Fruit fly (Drosophila melanogaster) whole organism: ENCODE measurements around the gene Mco4.
"Not testable (repeated sequence)": the region's sequence is repeated elsewhere in the genome, so short reads cannot be mapped to it uniquely, and the experiment has no call there.

Experiments used
- CG8478 ChIP-seq: fragments of >200 bp; optimal IDR thresholded peaks from 2 replicates; lab custom pipeline; 2018; ENCODE audit warnings: inconsistent platforms
- Dll ChIP-seq: fragments of >200 bp; optimal IDR thresholded peaks from 2 replicates; lab custom pipeline; 2017
- EcR ChIP-seq, 2 experiments: fragments of >200 bp; optimal IDR thresholded peaks; 2 replicates each; lab custom pipeline; 2017; ENCODE audit warnings: missing biosample characterization in 2 of 2, missing genetic modification characterization in 2 of 2, missing genetic modification reagents in 2 of 2
- pan ChIP-seq: fragments of >200 bp; optimal IDR thresholded peaks from 2 replicates; lab custom pipeline; 2017
- psq ChIP-seq: fragments of >200 bp; optimal IDR thresholded peaks from 2 replicates; lab custom pipeline; 2017
- usp ChIP-seq: fragments of >200 bp; optimal IDR thresholded peaks from 2 replicates; lab custom pipeline; 2017; ENCODE audit warnings: missing biosample characterization, missing genetic modification characterization, mixed read lengths

Mco4 gene

dm6 chrX:17856029-17856428 lies at the start of gene Mco4:
TSS of gene Mco4 (minus strand) at chrX:17856129.
- TF ChIP-seq CG8478 (lab: Kevin White, UChicago) (no peak), pan (no peak), Dll (lab: Kevin White, UChicago) (no peak), EcR (GFP tag; optimal IDR thresholded peaks at IDR 0.05; lab: Kevin White, UChicago) (no peak), usp (no peak), psq (lab: Kevin White, UChicago) (no peak)

DNA sequence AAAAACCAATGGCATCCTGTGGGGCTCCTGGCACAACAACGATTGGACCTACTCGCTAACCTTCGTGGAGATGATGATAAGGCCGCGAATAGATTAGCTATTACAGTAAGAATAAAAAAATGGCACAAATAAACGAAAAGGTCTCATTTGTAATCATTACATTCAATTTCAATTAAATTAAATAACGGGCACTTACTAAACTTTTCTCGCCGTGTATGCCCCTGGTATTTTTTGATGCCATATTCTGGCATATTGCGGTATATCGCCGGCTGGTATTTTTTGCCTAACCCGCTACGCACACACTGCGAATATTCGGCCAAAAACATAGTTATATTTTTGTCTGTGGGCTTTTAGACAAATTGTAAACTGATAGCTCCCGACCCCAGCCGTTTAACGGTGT lies 43.5 kb upstream of the Mco4 start, which contains the start of gene Gss2:
Gss2 (plus strand) TSS at position 301 of the 400 bp plus-strand sequence.
- TF ChIP-seq CG8478, psq, Dll (lab: Kevin White, UChicago): not testable (repeated sequence)

DNA sequence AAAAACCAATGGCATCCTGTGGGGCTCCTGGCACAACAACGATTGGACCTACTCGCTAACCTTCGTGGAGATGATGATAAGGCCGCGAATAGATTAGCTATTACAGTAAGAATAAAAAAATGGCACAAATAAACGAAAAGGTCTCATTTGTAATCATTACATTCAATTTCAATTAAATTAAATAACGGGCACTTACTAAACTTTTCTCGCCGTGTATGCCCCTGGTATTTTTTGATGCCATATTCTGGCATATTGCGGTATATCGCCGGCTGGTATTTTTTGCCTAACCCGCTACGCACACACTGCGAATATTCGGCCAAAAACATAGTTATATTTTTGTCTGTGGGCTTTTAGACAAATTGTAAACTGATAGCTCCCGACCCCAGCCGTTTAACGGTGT lies 33.3 kb upstream of the Mco4 start, which contains the start of gene Gss1:
Gss1 (plus strand) TSS at position 301 of the 400 bp plus-strand sequence.
- TF ChIP-seq EcR (GFP tag; optimal IDR thresholded peaks at IDR 0.05; lab: Kevin White, UChicago); pan; usp: not testable (repeated sequence)

dm6 chrX:17887877-17888276 lies 31.9 kb upstream of the Mco4 start, which contains the start of gene CG6788:
TSS of gene CG6788 (plus strand) at chrX:17888177.
- TF ChIP-seq EcR (GFP tag; optimal IDR thresholded peaks at IDR 0.05; lab: Kevin White, UChicago): no peak
- no peak for TF ChIP-seq CG8478 (lab: Kevin White, UChicago)
- no peak for TF ChIP-seq usp
- no peak for TF ChIP-seq Dll (lab: Kevin White, UChicago)
- TF ChIP-seq psq (lab: Kevin White, UChicago): no peak
- no peak for TF ChIP-seq pan

DNA sequence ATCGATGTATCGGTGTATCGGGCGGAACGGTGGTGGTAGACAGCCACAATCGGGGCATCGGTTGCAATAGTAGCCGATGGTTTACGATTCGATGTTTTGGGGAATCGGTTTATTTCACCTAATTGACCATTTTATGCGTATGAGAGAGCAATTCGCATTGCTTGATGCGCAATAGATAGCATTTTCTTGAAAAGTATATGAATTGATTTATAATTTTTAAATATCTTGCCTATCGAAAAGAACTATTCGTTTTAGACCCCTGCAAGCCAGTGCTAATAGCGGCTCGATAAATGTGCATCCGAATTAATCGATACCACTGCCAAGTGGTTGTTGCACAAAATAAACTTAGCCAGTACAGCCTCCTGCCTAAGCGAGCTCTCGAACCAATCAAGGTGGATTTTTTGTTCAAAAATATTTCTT lies 31.3 kb upstream of the Mco4 start, which contains the start of gene mnb:
mnb (minus strand) TSS at position 15 of the 420 bp plus-strand sequence.
- no peak for TF ChIP-seq pan

DNA sequence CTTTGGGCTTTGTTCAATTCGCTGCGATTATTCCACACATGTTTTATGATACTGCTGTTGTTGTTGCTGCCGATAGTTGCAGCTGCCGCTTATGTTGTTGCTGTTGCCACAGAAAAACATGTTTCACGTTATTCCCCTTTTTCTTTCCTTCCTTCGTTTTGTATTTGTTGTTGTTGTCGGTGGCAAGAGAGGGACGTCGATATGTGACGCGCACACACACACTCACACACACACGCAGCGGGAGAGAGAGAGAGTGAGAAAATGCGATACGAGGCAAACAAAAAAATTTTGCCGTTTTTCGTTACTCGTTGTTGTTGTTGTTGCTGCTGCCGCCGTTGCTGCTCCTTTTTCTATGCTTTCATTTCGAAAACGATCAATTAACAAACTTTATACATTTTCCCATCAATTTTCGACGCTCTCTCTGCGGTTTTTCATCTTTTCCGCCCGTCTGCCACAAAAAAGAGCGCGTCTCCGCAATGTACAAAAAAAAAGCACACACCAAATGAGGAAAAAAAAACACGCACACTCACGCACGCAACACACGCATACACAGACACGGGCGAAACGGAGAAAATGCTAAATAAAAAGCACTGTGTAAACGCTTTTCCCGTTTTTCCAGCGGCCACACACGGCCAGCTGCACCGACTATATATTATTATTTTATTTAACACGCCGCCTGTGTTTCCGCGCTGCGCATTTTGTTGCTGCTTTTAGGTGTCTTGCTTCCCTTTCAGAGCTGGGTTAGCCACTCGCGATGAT lies 30.7 kb upstream of the Mco4 start:
- TF ChIP-seq CG8478 (lab: Kevin White, UChicago) (no peak), usp (no peak), Dll (lab: Kevin White, UChicago) (peak; percentile 52), EcR (GFP tag; optimal IDR thresholded peaks at IDR 0.05; lab: Kevin White, UChicago) (no peak)

DNA sequence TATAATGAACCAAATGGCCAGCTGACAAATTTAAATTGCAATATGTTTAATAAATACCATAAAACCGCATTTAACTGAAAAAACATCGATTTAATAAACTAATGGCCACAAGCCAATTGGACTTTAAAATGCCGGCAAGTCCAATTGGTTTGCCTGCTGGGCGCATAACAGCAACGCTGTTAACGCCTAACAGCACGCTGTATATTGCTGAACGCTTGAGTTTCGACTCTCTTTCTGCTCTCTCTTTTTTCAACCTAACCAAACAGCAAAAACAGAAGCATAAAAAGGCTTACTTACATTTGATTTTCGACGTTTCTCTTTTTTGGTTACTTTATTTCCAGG lies 30.1 kb upstream of the Mco4 start:
- no peak for TF ChIP-seq EcR (GFP tag; optimal IDR thresholded peaks at IDR 0.05; lab: Kevin White, UChicago)
- no peak for TF ChIP-seq pan
- TF ChIP-seq psq (lab: Kevin White, UChicago): no peak
- TF ChIP-seq Dll (lab: Kevin White, UChicago): no peak
- TF ChIP-seq CG8478 (lab: Kevin White, UChicago): no peak
- no peak for TF ChIP-seq usp

dm6 chrX:17885295-17885694 lies 29.4 kb upstream of the Mco4 start:
- TF ChIP-seq EcR (GFP tag; optimal IDR thresholded peaks at IDR 0.05; lab: Kevin White, UChicago): no peak
- TF ChIP-seq Dll (lab: Kevin White, UChicago): no peak
- no peak for TF ChIP-seq CG8478 (lab: Kevin White, UChicago)
- TF ChIP-seq psq (lab: Kevin White, UChicago): no peak
- TF ChIP-seq usp: no peak

DNA sequence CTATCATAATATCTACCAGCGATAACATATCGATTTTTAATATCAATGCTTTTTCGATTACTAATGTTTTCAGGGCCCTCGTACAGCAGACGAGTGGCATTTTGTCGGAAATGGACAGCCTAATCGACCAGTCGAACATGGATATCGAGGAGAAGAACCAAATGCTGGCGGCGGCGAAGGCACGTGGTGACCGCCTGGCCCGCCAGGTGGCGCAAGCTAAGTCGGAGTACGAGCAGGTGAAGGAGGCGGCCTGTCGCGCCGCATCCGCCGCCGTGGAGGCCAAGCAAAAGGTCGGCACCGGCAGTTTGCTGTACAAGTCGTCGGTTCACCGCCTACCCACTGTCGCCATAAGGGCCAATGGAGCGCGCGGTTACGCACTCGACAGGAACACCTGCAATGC lies 28.6 kb upstream of the Mco4 start:
- TF ChIP-seq Dll (lab: Kevin White, UChicago): no peak
- no peak for TF ChIP-seq CG8478 (lab: Kevin White, UChicago)
- no peak for TF ChIP-seq usp
- no peak for TF ChIP-seq pan
- no peak for TF ChIP-seq EcR (GFP tag; optimal IDR thresholded peaks at IDR 0.05; lab: Kevin White, UChicago)
- no peak for TF ChIP-seq psq (lab: Kevin White, UChicago)

- TF ChIP-seq usp (no peak), Dll (lab: Kevin White, UChicago) (no peak), psq (lab: Kevin White, UChicago) (no peak), EcR (GFP tag; optimal IDR thresholded peaks at IDR 0.05; lab: Kevin White, UChicago) (no peak)
These were observed 27.5 kb upstream of the Mco4 start, which contains the start of gene CG12985 for dm6 chrX:17883418-17883817. TSS of gene CG12985 (plus strand) at chrX:17883718.

DNA sequence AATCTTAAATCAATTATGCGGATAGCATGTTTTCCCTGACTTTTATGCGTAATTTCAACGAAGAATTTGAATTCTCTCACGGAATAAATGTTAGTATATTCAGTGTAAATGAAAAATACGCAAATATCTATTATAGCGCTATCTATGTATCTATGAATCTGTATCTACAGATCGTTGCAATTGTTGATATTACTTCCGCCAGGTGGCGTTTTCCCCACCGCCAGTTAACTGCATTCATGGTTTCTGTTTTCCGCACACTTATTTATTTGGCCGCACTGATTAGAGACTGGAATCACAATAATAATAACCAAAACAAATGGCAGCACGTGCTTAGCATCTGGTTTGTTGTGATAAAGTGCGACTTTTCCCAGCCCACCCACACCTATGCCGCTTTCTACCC lies 26.8 kb upstream of the Mco4 start:
- no peak for TF ChIP-seq Dll (lab: Kevin White, UChicago)
- TF ChIP-seq psq (lab: Kevin White, UChicago): no peak
- TF ChIP-seq pan: no peak
- TF ChIP-seq CG8478 (lab: Kevin White, UChicago): no peak
- no peak for TF ChIP-seq usp
- no peak for TF ChIP-seq EcR (GFP tag; optimal IDR thresholded peaks at IDR 0.05; lab: Kevin White, UChicago)

- TF ChIP-seq usp (no peak), psq (lab: Kevin White, UChicago) (no peak), EcR (GFP tag; optimal IDR thresholded peaks at IDR 0.05; lab: Kevin White, UChicago) (peak; percentile 54 to 55), pan (no peak)
These were observed 25.5 kb upstream of the Mco4 start for dm6 chrX:17881138-17882121.
